Worm (Caenorhabditis elegans): ENCODE measurements around the gene lgx-1.

ce11 chrX:5479300-5479811 lies 59.0 kb downstream of the lgx-1 start, which contains the start of gene dlg-1:
- TF ChIP-seq mbf-1 (tag; optimal IDR thresholded peaks at IDR 0.05), result no peak
- TF ChIP-seq ama-1 (optimal IDR thresholded peaks at IDR 0.05), result no peak
